Fruit fly (Drosophila melanogaster): ENCODE data around the gene CG9777.

Gene CG9777

DNA sequence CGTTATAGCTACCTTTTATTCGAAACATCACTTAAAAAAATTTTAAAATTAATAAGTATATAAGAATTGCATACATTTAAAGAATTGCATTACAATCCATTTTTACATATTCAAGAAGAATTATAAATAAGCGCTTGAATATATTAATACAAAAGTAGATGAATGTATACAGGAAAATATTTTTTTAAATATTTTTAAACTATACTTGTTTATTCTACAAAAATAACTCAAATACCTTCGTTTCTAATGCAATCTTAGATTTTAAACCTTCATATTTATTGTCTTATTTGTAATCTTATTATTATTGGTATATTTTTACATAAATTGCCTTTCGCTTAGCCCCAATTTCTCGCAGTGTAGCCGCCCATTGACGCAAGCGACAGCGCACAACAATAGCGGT is 45.1 kb upstream of the CG9777 start (continued):
- 0 out of 2 replicates have a peak, but pooled peaks have one; percentile 22 for TF ChIP-seq CG31441 (GFP tag; IDR thresholded peaks at IDR 0.05)
- no peak for TF ChIP-seq CG11398 (GFP tag; optimal IDR thresholded peaks at IDR 0.05)
- no peak for TF ChIP-seq ara (GFP tag; IDR thresholded peaks at IDR 0.05)
- no peak for TF ChIP-seq Rfx (GFP tag; IDR thresholded peaks at IDR 0.05)
- TF ChIP-seq grau (tag; optimal IDR thresholded peaks at IDR 0.05), result peak; percentile 20
- no peak for TF ChIP-seq HmgZ (tag; optimal IDR thresholded peaks at IDR 0.05)
- TF ChIP-seq Hr51 (GFP tag; optimal IDR thresholded peaks at IDR 0.05), result peak in 1 of 2 experiments; percentile 29
- no peak for TF ChIP-seq Spps (tag; optimal IDR thresholded peaks at IDR 0.05)
- TF ChIP-seq CG7556 (GFP tag; optimal IDR thresholded peaks at IDR 0.05), result peak; percentile 22
- TF ChIP-seq ERR (GFP tag; optimal IDR thresholded peaks at IDR 0.05), result no peak
- no peak for TF ChIP-seq tna (GFP tag; IDR thresholded peaks at IDR 0.05; ENCODE audit: partially characterized antibody)
- TF ChIP-seq Fer2 (tag; optimal IDR thresholded peaks at IDR 0.05), result no peak
- no peak for TF ChIP-seq amos (GFP tag; IDR thresholded peaks at IDR 0.05; ENCODE audit: partially characterized antibody)
- no peak for TF ChIP-seq jing (GFP tag; optimal IDR thresholded peaks at IDR 0.05)
- TF ChIP-seq slbo (GFP tag; IDR thresholded peaks at IDR 0.05), result peak; percentile 30; the same call in 1 of the 2 replicates
- no peak for TF ChIP-seq tup (GFP tag; optimal IDR thresholded peaks at IDR 0.05)
- no peak for TF ChIP-seq gcm2 (GFP tag; optimal IDR thresholded peaks at IDR 0.05)
- no peak for TF ChIP-seq CG6654 (GFP tag; optimal IDR thresholded peaks at IDR 0.05)
- TF ChIP-seq CG11456 (GFP tag; IDR thresholded peaks at IDR 0.05), result no peak
- no peak for TF ChIP-seq CG31224 (GFP tag; IDR thresholded peaks at IDR 0.05)
- TF ChIP-seq BtbVII (GFP tag; optimal IDR thresholded peaks at IDR 0.05), result no peak
- TF ChIP-seq p53 (GFP tag; optimal IDR thresholded peaks at IDR 0.05), result no peak
- peak; percentile 22 for TF ChIP-seq dmrt11E (tag; optimal IDR thresholded peaks at IDR 0.05)
- TF ChIP-seq slp2 (GFP tag; optimal IDR thresholded peaks at IDR 0.05), result no peak
- TF ChIP-seq CG9437 (GFP tag; optimal IDR thresholded peaks at IDR 0.05), result no peak
- no peak for TF ChIP-seq sens (GFP tag)
- TF ChIP-seq trh (GFP tag; optimal IDR thresholded peaks at IDR 0.05), result no peak
- no peak for TF ChIP-seq nau (GFP tag; optimal IDR thresholded peaks at IDR 0.05)
- no peak for TF ChIP-seq gsb-n (tag; optimal IDR thresholded peaks at IDR 0.05)
- no peak for TF ChIP-seq dan (GFP tag; IDR thresholded peaks at IDR 0.05)
- TF ChIP-seq CG4404 (GFP tag; IDR thresholded peaks at IDR 0.05), result no peak
- no peak for TF ChIP-seq sug (tag; optimal IDR thresholded peaks at IDR 0.05)

DNA sequence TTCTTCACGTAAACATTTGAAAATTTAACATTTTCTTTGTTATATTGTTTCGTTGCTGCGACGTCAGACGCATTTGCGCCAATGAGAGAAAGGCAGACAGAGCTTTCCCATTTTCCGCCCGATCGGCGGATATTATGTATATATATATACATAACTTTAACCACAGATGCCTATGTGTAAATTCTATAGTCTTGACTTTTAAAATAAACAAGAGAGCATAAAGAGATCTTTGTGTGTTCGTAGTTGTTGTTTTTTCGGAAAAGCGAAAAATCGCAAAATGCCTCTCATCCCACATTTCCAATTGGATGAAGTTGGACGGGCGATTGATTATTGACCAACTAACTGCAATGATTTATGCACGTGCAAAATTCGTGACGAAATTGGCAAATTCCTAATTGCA is 44.6 kb upstream of the CG9777 start, which contains the start of gene CG13012:
Gene CG13012 (minus strand): TSS at position 101 of the 400 bp plus-strand sequence.
- no peak for TF ChIP-seq CG1832 (GFP tag; optimal IDR thresholded peaks at IDR 0.05)
- TF ChIP-seq MESR4 (GFP tag; optimal IDR thresholded peaks at IDR 0.05), result no peak
- TF ChIP-seq Aef1 (GFP tag; IDR thresholded peaks at IDR 0.05), result no peak
- no peak for TF ChIP-seq CG11093 (GFP tag; IDR thresholded peaks at IDR 0.05)
- no peak for TF ChIP-seq CG31441 (GFP tag; IDR thresholded peaks at IDR 0.05)
- TF ChIP-seq Hmr (GFP tag; optimal IDR thresholded peaks at IDR 0.05), result no peak
- TF ChIP-seq lov (optimal IDR thresholded peaks at IDR 0.05), result no peak
- no peak for TF ChIP-seq lov (GFP tag; IDR thresholded peaks at IDR 0.05)
- no peak for TF ChIP-seq usp (GFP tag; optimal IDR thresholded peaks at IDR 0.05)
- no peak for TF ChIP-seq CG4404 (GFP tag; IDR thresholded peaks at IDR 0.05)
- no peak for TF ChIP-seq grau (tag; optimal IDR thresholded peaks at IDR 0.05)
- no peak for TF ChIP-seq CG4617 (GFP tag; optimal IDR thresholded peaks at IDR 0.05; ENCODE audit: borderline replicate concordance)
- no peak for TF ChIP-seq H2.0 (GFP tag; IDR thresholded peaks at IDR 0.05)
- no peak for TF ChIP-seq gsb (GFP tag; IDR thresholded peaks at IDR 0.05)
- TF ChIP-seq Jarid2 (GFP tag; optimal IDR thresholded peaks at IDR 0.05), result no peak
- TF ChIP-seq Dfd (GFP tag; optimal IDR thresholded peaks at IDR 0.05), result no peak
- no peak for TF ChIP-seq CG13287 (GFP tag; IDR thresholded peaks at IDR 0.05; ENCODE audit: partially characterized antibody)
- TF ChIP-seq gcm2 (GFP tag; optimal IDR thresholded peaks at IDR 0.05), result no peak
- no peak for TF ChIP-seq CG11504 (tag; optimal IDR thresholded peaks at IDR 0.05)
- no peak for TF ChIP-seq CG18011 (GFP tag; optimal IDR thresholded peaks at IDR 0.05)
